Fruit fly (Drosophila melanogaster) whole organism, embryonic: ENCODE data around the gene CG43755.

ENCODE experiments used
- CG11398 ChIP-seq: fragments of 200-800 bp; sonication (Bioruptor generic); optimal IDR thresholded peaks from 2 replicates; lab custom pipeline; 2016; ENCODE audit warnings: missing biosample characterization, missing genetic modification characterization
- CG11723 ChIP-seq: fragments of 200-800 bp; sonication (Bioruptor generic); optimal IDR thresholded peaks from 2 replicates; lab custom pipeline; 2017; ENCODE audit warnings: missing biosample characterization, mild to moderate bottlenecking, missing genetic modification characterization
- CG13123 ChIP-seq: fragments of 200-800 bp; sonication (Bioruptor generic); optimal IDR thresholded peaks from 2 replicates; lab custom pipeline; 2016; ENCODE audit warnings: missing biosample characterization, missing genetic modification characterization
- CG17328 ChIP-seq: fragments of 200-800 bp; sonication (Bioruptor generic); IDR thresholded peaks from 2 replicates; pipeline ENCODE4 v1.3.6; 2022; ENCODE audit warnings: missing biosample characterization, missing genetic modification characterization
- CG31441 ChIP-seq: fragments of 200-800 bp; sonication (Bioruptor generic); IDR thresholded peaks from 2 replicates; pipeline ENCODE4 v1.3.6; 2022; ENCODE audit warnings: missing biosample characterization, missing genetic modification characterization
- CG4328 ChIP-seq: fragments of 200-800 bp; sonication (Bioruptor generic); optimal IDR thresholded peaks from 3 replicates; lab custom pipeline; 2017; ENCODE audit warnings: missing biosample characterization, missing genetic modification reagents, missing genetic modification characterization
- Med ChIP-seq: fragments of 200-800 bp; sonication (Bioruptor generic); peaks from one replicate; lab custom pipeline; 2016; ENCODE audit warnings: missing biosample characterization, missing genetic modification characterization, mild to moderate bottlenecking, inconsistent platforms, moderate library complexity
- Tbp ChIP-seq: fragments of >200 bp; optimal IDR thresholded peaks from 2 replicates; lab custom pipeline; 2018; ENCODE audit warnings: missing biosample characterization, missing genetic modification characterization
- h ChIP-seq: fragments of >200 bp; optimal IDR thresholded peaks from 2 replicates; lab custom pipeline; 2017
- twi ChIP-seq: fragments of 200-800 bp; optimal IDR thresholded peaks from 2 replicates; lab custom pipeline; 2019; ENCODE audit warnings: missing biosample characterization, mild to moderate bottlenecking, missing genetic modification characterization, moderate library complexity

DNA sequence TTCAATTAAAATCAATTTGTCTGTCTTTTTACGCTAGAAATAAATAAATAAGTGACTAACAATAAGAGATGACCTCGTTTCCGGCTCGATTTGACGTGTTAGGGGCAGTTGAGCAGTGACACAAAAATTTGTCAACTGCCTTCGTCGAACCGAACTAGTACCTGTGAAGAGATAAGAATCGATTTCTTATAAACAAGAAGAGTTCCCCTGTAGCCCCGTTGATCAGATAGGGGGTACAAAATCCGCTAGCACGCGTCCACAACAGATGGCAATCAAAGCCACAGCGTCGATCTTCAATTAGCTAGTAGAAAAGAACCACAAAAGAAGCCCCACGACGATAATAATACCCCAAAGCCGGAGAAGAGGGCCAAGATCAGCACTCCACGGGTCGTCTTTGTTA is 42.2 kb upstream of the CG43755 start:
- TF ChIP-seq CG11723 (GFP tag; lab: Kevin White, UChicago) (no peak), h (lab: Kevin White, UChicago) (no peak), Tbp (no peak), Med (no peak), CG11398 (GFP tag; lab: Kevin White, UChicago) (no peak), CG4328 (GFP tag; lab: Kevin White, UChicago) (no peak), CG31441 (no peak), CG17328 (GFP tag; lab: Robert Waterston, UW) (no peak), twi (tag; lab: Kevin White, UChicago) (no peak), CG13123 (no peak)
